Worm (Caenorhabditis elegans) whole organism, L2 larva: ENCODE measurements around the gene tftc-5.

ENCODE experiments used
- aly-2 ChIP-seq: fragments of 150-350 bp; optimal IDR thresholded peaks from 2 replicates; lab custom pipeline; 2014; ENCODE audit warnings: missing biosample characterization, missing genetic modification characterization
- ceh-82 ChIP-seq: fragments of 150-350 bp; optimal IDR thresholded peaks from 2 replicates; lab custom pipeline; 2014; ENCODE audit warnings: missing biosample characterization, missing genetic modification characterization
- egl-27 ChIP-seq: sonication (generic microtip); optimal IDR thresholded peaks from 3 replicates; lab custom pipeline; 2017; ENCODE audit warnings: missing biosample characterization, missing genetic modification reagents, missing genetic modification characterization
- nhr-12 ChIP-seq: fragments of 150-350 bp; optimal IDR thresholded peaks from 2 replicates; lab custom pipeline; 2014; ENCODE audit warnings: missing biosample characterization, missing genetic modification characterization
- nhr-23 ChIP-seq: fragments of 150-350 bp; optimal IDR thresholded peaks from 2 replicates; lab custom pipeline; 2014; ENCODE audit warnings: missing biosample characterization, missing genetic modification reagents, missing genetic modification characterization
- snpc-4 ChIP-seq: fragments of 150-350 bp; optimal IDR thresholded peaks from 2 replicates; lab custom pipeline; 2014; ENCODE audit warnings: missing biosample characterization, missing genetic modification characterization

DNA sequence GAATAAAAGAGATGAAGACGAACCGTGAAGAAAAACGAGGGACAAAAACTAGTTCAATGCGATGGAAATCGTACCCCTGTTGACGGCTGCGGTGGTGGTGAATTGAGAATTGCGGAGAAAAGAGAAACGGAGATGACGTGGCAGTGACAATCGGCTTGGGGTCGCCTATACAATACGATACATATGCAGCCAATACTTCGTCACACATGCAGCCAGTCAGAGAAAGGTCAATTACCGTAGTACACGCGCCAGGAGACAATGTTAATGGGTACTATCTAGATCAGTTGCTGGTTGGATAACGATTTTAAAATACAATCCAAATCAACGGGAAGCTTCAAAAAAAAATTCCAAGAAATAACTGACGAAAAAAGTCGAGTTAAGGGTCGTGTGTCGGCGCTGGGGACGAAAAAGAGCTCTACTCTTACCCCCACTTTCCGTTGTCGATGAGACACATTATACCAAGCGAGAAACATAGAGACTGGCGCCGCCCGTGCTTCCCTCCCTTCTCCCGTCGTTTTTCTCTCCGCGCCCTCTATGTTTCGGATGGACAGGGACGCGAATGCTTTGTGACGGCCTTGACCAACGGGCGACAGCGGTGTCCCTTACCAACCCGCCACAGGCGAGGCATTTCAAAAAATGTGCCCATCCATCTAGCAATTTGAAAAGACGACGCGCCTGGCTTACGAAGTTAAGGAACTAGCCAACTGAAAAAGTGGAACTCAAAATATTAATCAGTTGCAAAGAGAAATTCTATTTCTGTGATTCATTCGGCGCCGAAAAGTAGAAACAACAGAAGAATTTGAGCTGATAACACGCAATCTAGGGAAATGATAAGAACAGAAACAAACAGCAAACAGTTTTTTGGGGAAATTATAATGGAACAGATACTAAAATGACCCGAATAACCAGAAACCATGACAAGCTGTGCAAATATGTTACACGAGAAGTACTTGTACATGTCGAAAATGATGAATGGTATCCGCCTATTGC, 3.1 kb upstream of the tftc-5 start:
- TF ChIP-seq egl-27: no peak
- TF ChIP-seq nhr-23 (tag; lab: Kevin White, UChicago): no peak
- TF ChIP-seq nhr-12 (tag; lab: Kevin White, UChicago): no peak
- no peak for TF ChIP-seq snpc-4 (tag; lab: Kevin White, UChicago)
- TF ChIP-seq ceh-82 (tag; lab: Kevin White, UChicago): no peak
- TF ChIP-seq aly-2 (tag; lab: Kevin White, UChicago): no peak
